Fruit fly (Drosophila melanogaster) whole organism, prepupa: ENCODE results near the gene CG3909.

ENCODE experiments used
- Blimp-1 ChIP-seq: fragments of 200-800 bp; sonication (Bioruptor generic); optimal IDR thresholded peaks from 3 replicates; lab custom pipeline; 2017; ENCODE audit warnings: missing biosample characterization, missing genetic modification characterization, mild to moderate bottlenecking, moderate library complexity, missing genetic modification reagents
- CG11294 ChIP-seq: fragments of 200-800 bp; sonication (Bioruptor generic); IDR thresholded peaks from 2 replicates; pipeline ENCODE4 v1.3.6; 2022; ENCODE audit warnings: missing biosample characterization, missing genetic modification characterization
- CG11762 ChIP-seq: fragments of 200-800 bp; sonication (Bioruptor generic); optimal IDR thresholded peaks from 3 replicates; lab custom pipeline; 2016; ENCODE audit warnings: missing biosample characterization, missing genetic modification characterization; ENCODE audit not compliant: insufficient read depth
- CG11902 ChIP-seq: fragments of 200-800 bp; sonication (Bioruptor generic); optimal IDR thresholded peaks from 3 replicates; lab custom pipeline; 2016; ENCODE audit warnings: missing biosample characterization, missing genetic modification characterization
- CG15336 ChIP-seq: fragments of 200-800 bp; sonication (Bioruptor generic); IDR thresholded peaks from 2 replicates; pipeline ENCODE4 v1.3.6; 2022; ENCODE audit warnings: missing biosample characterization, missing genetic modification characterization
- CG1621 ChIP-seq: fragments of 200-800 bp; sonication (Bioruptor generic); optimal IDR thresholded peaks from 3 replicates; lab custom pipeline; 2018; ENCODE audit warnings: missing biosample characterization, mild to moderate bottlenecking, missing genetic modification characterization
- CG16779 ChIP-seq: fragments of 200-800 bp; sonication (Bioruptor generic); optimal IDR thresholded peaks from 3 replicates; lab custom pipeline; 2017; ENCODE audit warnings: missing biosample characterization, mild to moderate bottlenecking, missing genetic modification characterization
- CG3032 ChIP-seq: fragments of 200-800 bp; optimal IDR thresholded peaks from 2 replicates; lab custom pipeline; 2019; ENCODE audit warnings: missing biosample characterization, mild to moderate bottlenecking, missing genetic modification characterization, moderate library complexity
- CG32006 ChIP-seq: fragments of 200-800 bp; sonication (Bioruptor generic); optimal IDR thresholded peaks from 3 replicates; lab custom pipeline; 2017; ENCODE audit warnings: missing biosample characterization, mild to moderate bottlenecking, missing genetic modification characterization
- CG34406 ChIP-seq: fragments of 200-800 bp; sonication (Bioruptor generic); optimal IDR thresholded peaks from 3 replicates; lab custom pipeline; 2016; ENCODE audit warnings: missing biosample characterization, missing genetic modification characterization
- CG3919 ChIP-seq: fragments of 200-800 bp; sonication (Bioruptor generic); optimal IDR thresholded peaks from 3 replicates; lab custom pipeline; 2016; ENCODE audit warnings: missing biosample characterization, missing genetic modification characterization
- CG6163 ChIP-seq: fragments of 200-800 bp; sonication (Bioruptor generic); IDR thresholded peaks from 3 replicates; pipeline ENCODE4 v1.3.6; 2022; ENCODE audit warnings: missing biosample characterization, missing genetic modification characterization
- CG6276 ChIP-seq: fragments of 200-800 bp; sonication (Bioruptor generic); optimal IDR thresholded peaks from 2 replicates; lab custom pipeline; 2017; ENCODE audit warnings: missing biosample characterization, mild to moderate bottlenecking, missing genetic modification characterization
- CG6792 ChIP-seq: fragments of 200-800 bp; sonication (Bioruptor generic); optimal IDR thresholded peaks from 3 replicates; lab custom pipeline; 2016; ENCODE audit warnings: missing biosample characterization, missing genetic modification characterization
- CG6854 ChIP-seq: fragments of 200-800 bp; sonication (Bioruptor generic); optimal IDR thresholded peaks from 2 replicates; lab custom pipeline; 2017; ENCODE audit warnings: missing biosample characterization, mild to moderate bottlenecking, missing genetic modification characterization
- CG7368 ChIP-seq: fragments of 200-800 bp; sonication (Bioruptor generic); optimal IDR thresholded peaks from 3 replicates; lab custom pipeline; 2016; ENCODE audit warnings: missing biosample characterization, missing genetic modification characterization
- CG8119 ChIP-seq: fragments of 200-800 bp; sonication (Bioruptor generic); IDR thresholded peaks from 3 replicates; pipeline ENCODE4 v1.3.6; 2022; ENCODE audit warnings: missing biosample characterization, missing genetic modification characterization
- CG8319 ChIP-seq: fragments of 200-800 bp; sonication (Bioruptor generic); optimal IDR thresholded peaks from 3 replicates; lab custom pipeline; 2016; ENCODE audit warnings: missing biosample characterization, missing genetic modification characterization
- CG9139 ChIP-seq: fragments of 200-800 bp; sonication (Bioruptor generic); optimal IDR thresholded peaks from 3 replicates; lab custom pipeline; 2017; ENCODE audit warnings: missing biosample characterization, mild to moderate bottlenecking, missing genetic modification characterization
- Eip75B ChIP-seq: fragments of 200-800 bp; sonication (Bioruptor generic); optimal IDR thresholded peaks from 3 replicates; lab custom pipeline; 2016; ENCODE audit warnings: missing biosample characterization, missing genetic modification characterization
- Eip93F ChIP-seq: fragments of 200-800 bp; sonication (Bioruptor generic); optimal IDR thresholded peaks from 2 replicates; lab custom pipeline; 2016; ENCODE audit warnings: missing biosample characterization, mild to moderate bottlenecking, missing genetic modification characterization
- Gug ChIP-seq: fragments of 200-800 bp; sonication (Bioruptor generic); IDR thresholded peaks from 2 replicates; pipeline ENCODE4 v1.3.6; 2022; ENCODE audit warnings: missing biosample characterization, missing genetic modification characterization
- Hr38 ChIP-seq: sonication (Bioruptor generic); optimal IDR thresholded peaks from 2 replicates; lab custom pipeline; 2016; ENCODE audit warnings: missing biosample characterization, missing genetic modification characterization
- OdsH ChIP-seq: fragments of 200-800 bp; sonication (Bioruptor generic); optimal IDR thresholded peaks from 3 replicates; lab custom pipeline; 2016; ENCODE audit warnings: missing biosample characterization, missing genetic modification characterization
- Smox ChIP-seq: fragments of 200-800 bp; sonication (Bioruptor generic); optimal IDR thresholded peaks from 3 replicates; lab custom pipeline; 2016; ENCODE audit warnings: missing biosample characterization, missing genetic modification characterization
- Sox15 ChIP-seq: fragments of 200-800 bp; sonication (Bioruptor generic); optimal IDR thresholded peaks from 3 replicates; lab custom pipeline; 2016; ENCODE audit warnings: missing biosample characterization, missing genetic modification characterization
- achi ChIP-seq: fragments of 200-800 bp; sonication (Bioruptor generic); optimal IDR thresholded peaks from 3 replicates; lab custom pipeline; 2016; ENCODE audit warnings: missing biosample characterization, missing genetic modification characterization
- acj6 ChIP-seq: fragments of 200-800 bp; sonication (Bioruptor generic); optimal IDR thresholded peaks from 3 replicates; lab custom pipeline; 2016; ENCODE audit warnings: missing biosample characterization, missing genetic modification characterization
- dac ChIP-seq: fragments of 200-800 bp; sonication (Bioruptor generic); optimal IDR thresholded peaks from 2 replicates; lab custom pipeline; 2017; ENCODE audit warnings: missing biosample characterization, mild to moderate bottlenecking, missing genetic modification characterization
- dsx ChIP-seq: fragments of 200-800 bp; optimal IDR thresholded peaks from 3 replicates; lab custom pipeline; 2019; ENCODE audit warnings: missing biosample characterization, mild to moderate bottlenecking, missing genetic modification characterization, moderate library complexity; ENCODE audit not compliant: poor library complexity, severe bottlenecking
- eg ChIP-seq: fragments of 200-800 bp; sonication (Bioruptor generic); IDR thresholded peaks from 3 replicates; pipeline ENCODE4 v1.3.6; 2022; ENCODE audit warnings: missing biosample characterization, missing genetic modification characterization
- fd85E ChIP-seq: fragments of 200-800 bp; sonication (Bioruptor generic); optimal IDR thresholded peaks from 3 replicates; lab custom pipeline; 2016; ENCODE audit warnings: missing biosample characterization, missing genetic modification characterization
- fkh ChIP-seq: fragments of 200-800 bp; sonication (Bioruptor generic); optimal IDR thresholded peaks from 3 replicates; lab custom pipeline; 2017; ENCODE audit warnings: missing biosample characterization, mild to moderate bottlenecking, missing genetic modification characterization, moderate library complexity
- lz ChIP-seq: fragments of 200-800 bp; sonication (Bioruptor generic); optimal IDR thresholded peaks from 3 replicates; lab custom pipeline; 2016; ENCODE audit warnings: missing biosample characterization, missing genetic modification characterization
- net ChIP-seq: fragments of 200-800 bp; sonication (Bioruptor generic); optimal IDR thresholded peaks from 3 replicates; lab custom pipeline; 2016; ENCODE audit warnings: missing biosample characterization, missing genetic modification characterization
- ss ChIP-seq, 2 experiments: fragments of 200-800 bp; sonication (Bioruptor generic); optimal IDR thresholded peaks; 2 replicates in 1 of 2; 3 replicates in 1 of 2; lab custom pipeline; 2017 to 2018; ENCODE audit warnings: mild to moderate bottlenecking in 2 of 2, missing biosample characterization in 2 of 2, missing genetic modification characterization in 2 of 2, moderate library complexity in 1 of 2
- topi ChIP-seq: fragments of 200-800 bp; sonication (Bioruptor generic); optimal IDR thresholded peaks from 3 replicates; lab custom pipeline; 2016; ENCODE audit warnings: missing biosample characterization, missing genetic modification characterization
- vri ChIP-seq: fragments of 200-800 bp; sonication (Bioruptor generic); optimal IDR thresholded peaks from 3 replicates; lab custom pipeline; 2016; ENCODE audit warnings: missing biosample characterization, mild to moderate bottlenecking, missing genetic modification characterization

CG3909 gene

DNA sequence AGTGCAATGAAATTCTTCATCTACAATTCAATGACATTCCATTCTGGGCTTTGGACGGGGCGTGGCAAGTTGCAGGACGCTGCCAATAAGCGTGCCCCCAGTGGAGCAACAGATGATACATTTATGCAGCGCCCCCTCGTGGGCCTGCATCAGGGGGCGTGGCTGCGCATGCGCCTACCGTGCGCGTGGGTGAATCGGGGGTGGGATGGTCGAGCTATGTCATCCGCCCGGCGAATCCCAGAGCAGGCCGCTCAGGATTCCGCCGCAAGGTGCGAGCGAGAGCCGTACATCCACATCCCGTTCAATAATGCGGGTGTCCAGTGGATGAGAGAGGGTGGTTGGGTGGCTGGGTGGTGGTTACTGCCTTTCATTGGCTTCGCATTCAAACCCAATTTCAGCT lies 27.1 kb downstream of the CG3909 start:
- TF ChIP-seq CG8119 (no peak), CG9139 (GFP tag; lab: Kevin White, UChicago) (no peak), dsx (no peak), CG3919 (GFP tag; lab: Kevin White, UChicago) (no peak), CG6163 (GFP tag; lab: Robert Waterston, UW) (no peak), Eip75B (GFP tag; lab: Kevin White, UChicago) (no peak), CG3032 (tag; lab: Kevin White, UChicago) (no peak), vri (no peak), CG8319 (GFP tag; lab: Kevin White, UChicago) (no peak), CG15336 (GFP tag; lab: Robert Waterston, UW) (no peak), fkh (GFP tag; lab: Kevin White, UChicago) (no peak), CG11902 (GFP tag; lab: Kevin White, UChicago) (no peak), dac (GFP tag; lab: Kevin White, UChicago) (no peak), Eip93F (GFP tag; lab: Kevin White, UChicago) (no peak), Blimp-1 (GFP tag; lab: Kevin White, UChicago) (no peak), CG11762 (GFP tag; lab: Kevin White, UChicago) (no peak), Smox (GFP tag; lab: Kevin White, UChicago) (no peak), Gug (GFP tag; lab: Robert Waterston, UW) (no peak), CG6276 (GFP tag; lab: Kevin White, UChicago) (no peak), fd85E (GFP tag; lab: Kevin White, UChicago) (no peak)

DNA sequence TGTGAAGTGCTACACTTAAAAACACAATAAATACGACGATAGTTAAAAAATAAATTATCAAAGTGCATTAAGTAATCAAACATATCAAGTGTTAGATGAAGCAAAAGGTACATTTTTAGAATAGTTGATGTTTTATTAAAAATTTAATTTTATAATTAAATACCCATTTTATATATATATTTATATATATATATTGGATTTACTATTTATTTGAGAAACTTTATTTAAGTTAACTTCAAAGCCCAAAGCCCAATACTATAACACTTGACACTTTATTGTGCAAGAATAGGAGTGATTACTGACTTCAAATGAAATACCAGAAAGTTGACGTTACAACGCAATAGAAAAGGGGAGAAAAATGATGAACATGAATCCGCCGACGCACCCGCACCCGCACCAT lies 27.7 kb downstream of the CG3909 start, which contains the start of gene nerfin-2:
Gene nerfin-2 (plus strand): TSS at position 301 of the 400 bp plus-strand sequence.
- TF ChIP-seq Hr38 (no peak), CG32006 (GFP tag; lab: Kevin White, UChicago) (no peak), CG15336 (GFP tag; lab: Robert Waterston, UW) (no peak), CG16779 (no peak), CG1621 (no peak), dac (GFP tag; lab: Kevin White, UChicago) (no peak), CG11762 (GFP tag; lab: Kevin White, UChicago) (no peak), lz (GFP tag; lab: Kevin White, UChicago) (no peak), OdsH (GFP tag; lab: Kevin White, UChicago) (no peak), ss (GFP tag; optimal IDR thresholded peaks at IDR 0.05; lab: Kevin White, UChicago) (no peak), achi (GFP tag; lab: Kevin White, UChicago) (no peak)

DNA sequence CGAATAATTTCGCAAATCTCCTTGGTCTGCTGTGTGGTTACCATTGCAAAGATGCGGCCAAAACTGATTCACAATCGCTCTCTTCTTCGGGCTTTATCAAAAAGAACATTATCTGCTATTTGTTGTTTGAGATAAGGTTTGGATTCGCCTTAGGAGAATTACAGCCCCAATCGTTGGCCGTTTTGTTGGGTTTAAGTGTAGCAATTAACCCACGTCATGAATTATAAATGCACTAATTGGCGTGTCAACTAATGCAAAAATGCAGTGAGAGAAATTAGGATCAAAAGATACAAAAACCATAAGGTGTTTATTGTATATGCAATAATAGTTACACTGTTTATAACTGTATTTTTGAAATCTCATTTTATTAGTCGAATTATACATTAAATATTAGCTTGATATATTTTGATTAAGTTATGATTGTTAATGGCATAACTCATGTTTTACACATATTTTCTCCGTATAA lies 32.3 kb downstream of the CG3909 start, which contains the start of gene Alp13:
Gene Alp13 (minus strand): TSS at position 51 of the 466 bp plus-strand sequence.
- TF ChIP-seq eg (GFP tag; lab: Robert Waterston, UW) (no peak), topi (GFP tag; lab: Kevin White, UChicago) (no peak), CG34406 (no peak), CG6792 (GFP tag; lab: Kevin White, UChicago) (no peak), Eip75B (GFP tag; lab: Kevin White, UChicago) (no peak), CG7368 (GFP tag; lab: Kevin White, UChicago) (no peak), Sox15 (GFP tag; lab: Kevin White, UChicago) (no peak), CG3032 (tag; lab: Kevin White, UChicago) (no peak), net (GFP tag; lab: Kevin White, UChicago) (no peak), CG6854 (no peak), CG11294 (no peak), acj6 (no peak)
